Fruit fly (Drosophila melanogaster): ENCODE results near the gene Rev1.

Rev1 gene

dm6 chr3L:700160-700917, 46.2 kb downstream of the Rev1 start (continued):
- peak; percentile 53 for TF ChIP-seq pho (GFP tag; optimal IDR thresholded peaks at IDR 0.05)
- TF ChIP-seq CG8089 (GFP tag; optimal IDR thresholded peaks at IDR 0.05): no peak
- TF ChIP-seq CG7963 (GFP tag; IDR thresholded peaks at IDR 0.05; ENCODE audit: partially characterized antibody): no peak
- no peak for TF ChIP-seq Abd-B (GFP tag; optimal IDR thresholded peaks at IDR 0.05)
- peak; percentile 7 for TF ChIP-seq CG4854 (GFP tag; optimal IDR thresholded peaks at IDR 0.05)
- no peak for TF ChIP-seq CG8944 (GFP tag; optimal IDR thresholded peaks at IDR 0.05)
- TF ChIP-seq HHEX (GFP tag; optimal IDR thresholded peaks at IDR 0.05): peak; percentile 61
- peak; percentile 14; the same call in 1 of the 2 replicates for TF ChIP-seq H2.0 (GFP tag; IDR thresholded peaks at IDR 0.05)
- no peak for TF ChIP-seq abd-A (tag; optimal IDR thresholded peaks at IDR 0.05)
- peak; percentile 54 for TF ChIP-seq fd96Cb (tag; optimal IDR thresholded peaks at IDR 0.05)
- TF ChIP-seq CG10565 (GFP tag; optimal IDR thresholded peaks at IDR 0.05): no peak
- peak; percentile 41 for TF ChIP-seq CG15601 (tag; optimal IDR thresholded peaks at IDR 0.05)
- no peak for TF ChIP-seq mld (GFP tag; IDR thresholded peaks at IDR 0.05; ENCODE audit: partially characterized antibody)
- TF ChIP-seq CG8924 (tag; optimal IDR thresholded peaks at IDR 0.05): peak; percentile 69
- TF ChIP-seq CG5245 (GFP tag; optimal IDR thresholded peaks at IDR 0.05): no peak
- peak; percentile 62; the same call in 1 of the 2 replicates for TF ChIP-seq CG32532 (GFP tag; IDR thresholded peaks at IDR 0.05)
- no peak for TF ChIP-seq Ets65A (GFP tag)
- TF ChIP-seq sc (optimal IDR thresholded peaks at IDR 0.05): no peak
- TF ChIP-seq sc (GFP tag; optimal IDR thresholded peaks at IDR 0.05): no peak
- peak; percentile 47 for TF ChIP-seq slbo (GFP tag; IDR thresholded peaks at IDR 0.05)
- TF ChIP-seq zfh1 (GFP tag; IDR thresholded peaks at IDR 0.05): peak; percentile 69; the same call in 2 of the 3 replicates
- TF ChIP-seq CkIIα-i1 (GFP tag; IDR thresholded peaks at IDR 0.05): no peak
- TF ChIP-seq Lim3 (GFP tag; IDR thresholded peaks at IDR 0.05): no peak
- peak; percentile 44 for TF ChIP-seq CG10267 (tag; optimal IDR thresholded peaks at IDR 0.05)
- TF ChIP-seq CG18599 (GFP tag; optimal IDR thresholded peaks at IDR 0.05): peak; percentile 75
- TF ChIP-seq CG14710 (tag; optimal IDR thresholded peaks at IDR 0.05): peak; percentile 56
- TF ChIP-seq Adf1 (GFP tag; IDR thresholded peaks at IDR 0.05): peak; percentile 16; the same call in 1 of the 2 replicates
- peak; percentile 80 for TF ChIP-seq Ada2b (GFP tag; IDR thresholded peaks at IDR 0.05)
- no peak for TF ChIP-seq CG7357 (GFP tag; IDR thresholded peaks at IDR 0.05)
- peak; percentile 54 for TF ChIP-seq Nf-YB (GFP tag; optimal IDR thresholded peaks at IDR 0.05)
- TF ChIP-seq cas (GFP tag; IDR thresholded peaks at IDR 0.05): no peak
- no peak for TF ChIP-seq CG6683 (GFP tag; optimal IDR thresholded peaks at IDR 0.05)
- no peak for TF ChIP-seq Hr39 (optimal IDR thresholded peaks at IDR 0.05)
- no peak for TF ChIP-seq pnt (GFP tag; optimal IDR thresholded peaks at IDR 0.05)
- TF ChIP-seq gsb (GFP tag; IDR thresholded peaks at IDR 0.05): no peak
- no peak for TF ChIP-seq CG31388 (GFP tag; optimal IDR thresholded peaks at IDR 0.05)
- TF ChIP-seq CG12659 (GFP tag; optimal IDR thresholded peaks at IDR 0.05): peak; percentile 68
- TF ChIP-seq MESR4 (GFP tag; optimal IDR thresholded peaks at IDR 0.05): no peak
- TF ChIP-seq hth (optimal IDR thresholded peaks at IDR 0.05): no peak
- no peak for TF ChIP-seq Dfd (GFP tag; optimal IDR thresholded peaks at IDR 0.05)
- TF ChIP-seq CG10366 (GFP tag; IDR thresholded peaks at IDR 0.05): peak; percentile 47
- peak; percentile 31 for TF ChIP-seq Spps (tag; optimal IDR thresholded peaks at IDR 0.05)
- TF ChIP-seq CG13287 (GFP tag; IDR thresholded peaks at IDR 0.05; ENCODE audit: partially characterized antibody): no peak
- TF ChIP-seq NK7.1 (GFP tag; optimal IDR thresholded peaks at IDR 0.05): no peak
- peak; percentile 50 for TF ChIP-seq CG15514 (GFP tag; optimal IDR thresholded peaks at IDR 0.05)
- TF ChIP-seq MBD-R2 (GFP tag; IDR thresholded peaks at IDR 0.05): peak; percentile 9; the same call in 1 of the 2 replicates
- TF ChIP-seq CG13424 (tag; optimal IDR thresholded peaks at IDR 0.05): peak; percentile 75
- peak; percentile 40; the same call in 1 of the 2 replicates for TF ChIP-seq danr (GFP tag; IDR thresholded peaks at IDR 0.05)
- no peak; the same call in 2 of the 3 replicates for TF ChIP-seq Optix (GFP tag; IDR thresholded peaks at IDR 0.05)
- peak; percentile 21 for TF ChIP-seq Dek (tag; optimal IDR thresholded peaks at IDR 0.05)
